Fruit fly (Drosophila melanogaster) whole organism, prepupa: Measurements from ENCODE around the gene Ir7e.

ENCODE experiments used
- Blimp-1 ChIP-seq: fragments of 200-800 bp; sonication (Bioruptor generic); optimal IDR thresholded peaks from 3 replicates; lab custom pipeline; 2017; ENCODE audit warnings: missing biosample characterization, missing genetic modification characterization, mild to moderate bottlenecking, moderate library complexity, missing genetic modification reagents
- CG10631 ChIP-seq: fragments of 200-800 bp; sonication (Bioruptor generic); optimal IDR thresholded peaks from 2 replicates; lab custom pipeline; 2016; ENCODE audit warnings: missing biosample characterization, missing genetic modification characterization
- CG10669 ChIP-seq: fragments of 200-800 bp; sonication (Bioruptor generic); optimal IDR thresholded peaks from 3 replicates; lab custom pipeline; 2018; ENCODE audit warnings: missing biosample characterization, mild to moderate bottlenecking, missing genetic modification characterization, moderate library complexity
- CG11294 ChIP-seq: fragments of 200-800 bp; sonication (Bioruptor generic); IDR thresholded peaks from 2 replicates; pipeline ENCODE4 v1.3.6; 2022; ENCODE audit warnings: missing biosample characterization, missing genetic modification characterization
- CG11902 ChIP-seq: fragments of 200-800 bp; sonication (Bioruptor generic); optimal IDR thresholded peaks from 3 replicates; lab custom pipeline; 2016; ENCODE audit warnings: missing biosample characterization, missing genetic modification characterization
- CG1621 ChIP-seq: fragments of 200-800 bp; sonication (Bioruptor generic); optimal IDR thresholded peaks from 3 replicates; lab custom pipeline; 2018; ENCODE audit warnings: missing biosample characterization, mild to moderate bottlenecking, missing genetic modification characterization
- CG16779 ChIP-seq: fragments of 200-800 bp; sonication (Bioruptor generic); optimal IDR thresholded peaks from 3 replicates; lab custom pipeline; 2017; ENCODE audit warnings: missing biosample characterization, mild to moderate bottlenecking, missing genetic modification characterization
- CG3032 ChIP-seq: fragments of 200-800 bp; optimal IDR thresholded peaks from 2 replicates; lab custom pipeline; 2019; ENCODE audit warnings: missing biosample characterization, mild to moderate bottlenecking, missing genetic modification characterization, moderate library complexity
- CG31627 ChIP-seq: fragments of 200-800 bp; sonication (Bioruptor generic); optimal IDR thresholded peaks from 3 replicates; lab custom pipeline; 2016; ENCODE audit warnings: missing biosample characterization, missing genetic modification characterization
- CG32006 ChIP-seq: fragments of 200-800 bp; sonication (Bioruptor generic); optimal IDR thresholded peaks from 3 replicates; lab custom pipeline; 2017; ENCODE audit warnings: missing biosample characterization, mild to moderate bottlenecking, missing genetic modification characterization
- CG4318 ChIP-seq: fragments of 200-800 bp; sonication (Bioruptor generic); optimal IDR thresholded peaks from 3 replicates; lab custom pipeline; 2017; ENCODE audit warnings: missing biosample characterization, mild to moderate bottlenecking, missing genetic modification characterization
- CG6276 ChIP-seq: fragments of 200-800 bp; sonication (Bioruptor generic); optimal IDR thresholded peaks from 2 replicates; lab custom pipeline; 2017; ENCODE audit warnings: missing biosample characterization, mild to moderate bottlenecking, missing genetic modification characterization
- CG6808 ChIP-seq: fragments of 200-800 bp; sonication (Bioruptor generic); optimal IDR thresholded peaks from 3 replicates; lab custom pipeline; 2017; ENCODE audit warnings: missing biosample characterization, missing genetic modification characterization, mild to moderate bottlenecking, moderate library complexity, missing genetic modification reagents
- CG6854 ChIP-seq: fragments of 200-800 bp; sonication (Bioruptor generic); optimal IDR thresholded peaks from 2 replicates; lab custom pipeline; 2017; ENCODE audit warnings: missing biosample characterization, mild to moderate bottlenecking, missing genetic modification characterization
- CG7368 ChIP-seq: fragments of 200-800 bp; sonication (Bioruptor generic); optimal IDR thresholded peaks from 3 replicates; lab custom pipeline; 2016; ENCODE audit warnings: missing biosample characterization, missing genetic modification characterization
- CG8119 ChIP-seq: fragments of 200-800 bp; sonication (Bioruptor generic); IDR thresholded peaks from 3 replicates; pipeline ENCODE4 v1.3.6; 2022; ENCODE audit warnings: missing biosample characterization, missing genetic modification characterization
- CG8319 ChIP-seq: fragments of 200-800 bp; sonication (Bioruptor generic); optimal IDR thresholded peaks from 3 replicates; lab custom pipeline; 2016; ENCODE audit warnings: missing biosample characterization, missing genetic modification characterization
- CG9139 ChIP-seq: fragments of 200-800 bp; sonication (Bioruptor generic); optimal IDR thresholded peaks from 3 replicates; lab custom pipeline; 2017; ENCODE audit warnings: missing biosample characterization, mild to moderate bottlenecking, missing genetic modification characterization
- Eip75B ChIP-seq: fragments of 200-800 bp; sonication (Bioruptor generic); optimal IDR thresholded peaks from 3 replicates; lab custom pipeline; 2016; ENCODE audit warnings: missing biosample characterization, missing genetic modification characterization
- Eip78C ChIP-seq: fragments of 200-800 bp; sonication (Bioruptor generic); peaks from one replicate; lab custom pipeline; 2016; ENCODE audit warnings: missing biosample characterization, missing genetic modification characterization
- Eip93F ChIP-seq: fragments of 200-800 bp; sonication (Bioruptor generic); optimal IDR thresholded peaks from 2 replicates; lab custom pipeline; 2016; ENCODE audit warnings: missing biosample characterization, mild to moderate bottlenecking, missing genetic modification characterization
- Ets21C ChIP-seq: fragments of 200-800 bp; sonication (Bioruptor generic); optimal IDR thresholded peaks from 3 replicates; lab custom pipeline; 2016; ENCODE audit warnings: missing biosample characterization, missing genetic modification characterization
- Gug ChIP-seq: fragments of 200-800 bp; sonication (Bioruptor generic); IDR thresholded peaks from 2 replicates; pipeline ENCODE4 v1.3.6; 2022; ENCODE audit warnings: missing biosample characterization, missing genetic modification characterization
- Hr4 ChIP-seq: fragments of 200-800 bp; sonication (Bioruptor generic); optimal IDR thresholded peaks from 3 replicates; lab custom pipeline; 2016; ENCODE audit warnings: missing biosample characterization, missing genetic modification characterization
- Smox ChIP-seq: fragments of 200-800 bp; sonication (Bioruptor generic); optimal IDR thresholded peaks from 3 replicates; lab custom pipeline; 2016; ENCODE audit warnings: missing biosample characterization, missing genetic modification characterization
- Sox102F ChIP-seq: fragments of 200-800 bp; sonication (Bioruptor generic); optimal IDR thresholded peaks from 2 replicates; lab custom pipeline; 2016; ENCODE audit warnings: missing biosample characterization, mild to moderate bottlenecking, missing genetic modification characterization
- Sox15 ChIP-seq: fragments of 200-800 bp; sonication (Bioruptor generic); optimal IDR thresholded peaks from 3 replicates; lab custom pipeline; 2016; ENCODE audit warnings: missing biosample characterization, missing genetic modification characterization
- achi ChIP-seq: fragments of 200-800 bp; sonication (Bioruptor generic); optimal IDR thresholded peaks from 3 replicates; lab custom pipeline; 2016; ENCODE audit warnings: missing biosample characterization, missing genetic modification characterization
- acj6 ChIP-seq: fragments of 200-800 bp; sonication (Bioruptor generic); optimal IDR thresholded peaks from 3 replicates; lab custom pipeline; 2016; ENCODE audit warnings: missing biosample characterization, missing genetic modification characterization
- cyc ChIP-seq: fragments of 200-800 bp; sonication (Bioruptor generic); optimal IDR thresholded peaks from 3 replicates; lab custom pipeline; 2016; ENCODE audit warnings: missing biosample characterization, missing genetic modification characterization
- dsx ChIP-seq: fragments of 200-800 bp; optimal IDR thresholded peaks from 3 replicates; lab custom pipeline; 2019; ENCODE audit warnings: missing biosample characterization, mild to moderate bottlenecking, missing genetic modification characterization, moderate library complexity; ENCODE audit not compliant: poor library complexity, severe bottlenecking
- esn ChIP-seq: fragments of 200-800 bp; sonication (Bioruptor generic); optimal IDR thresholded peaks from 2 replicates; lab custom pipeline; 2016; ENCODE audit warnings: missing biosample characterization, mild to moderate bottlenecking, missing genetic modification characterization, moderate library complexity
- fd59A ChIP-seq: fragments of 200-800 bp; sonication (Bioruptor generic); optimal IDR thresholded peaks from 2 replicates; lab custom pipeline; 2017; ENCODE audit warnings: missing biosample characterization, mild to moderate bottlenecking, missing genetic modification characterization, missing genetic modification reagents
- fkh ChIP-seq: fragments of 200-800 bp; sonication (Bioruptor generic); optimal IDR thresholded peaks from 3 replicates; lab custom pipeline; 2017; ENCODE audit warnings: missing biosample characterization, mild to moderate bottlenecking, missing genetic modification characterization, moderate library complexity
- net ChIP-seq: fragments of 200-800 bp; sonication (Bioruptor generic); optimal IDR thresholded peaks from 3 replicates; lab custom pipeline; 2016; ENCODE audit warnings: missing biosample characterization, missing genetic modification characterization
- pdm3 ChIP-seq: fragments of 200-800 bp; sonication (Bioruptor generic); optimal IDR thresholded peaks from 3 replicates; lab custom pipeline; 2016; ENCODE audit warnings: missing biosample characterization, missing genetic modification characterization
- salr ChIP-seq, 2 experiments: fragments of 200-800 bp; sonication (Bioruptor generic); optimal IDR thresholded peaks; 3 replicates each; lab custom pipeline; 2016 to 2018; ENCODE audit warnings: missing biosample characterization in 2 of 2, missing genetic modification characterization in 2 of 2, mild to moderate bottlenecking in 1 of 2
- ss ChIP-seq, 2 experiments: fragments of 200-800 bp; sonication (Bioruptor generic); optimal IDR thresholded peaks; 2 replicates in 1 of 2; 3 replicates in 1 of 2; lab custom pipeline; 2017 to 2018; ENCODE audit warnings: mild to moderate bottlenecking in 2 of 2, missing biosample characterization in 2 of 2, missing genetic modification characterization in 2 of 2, moderate library complexity in 1 of 2
- svp ChIP-seq: fragments of 200-800 bp; sonication (Bioruptor generic); peaks from one replicate; lab custom pipeline; 2016; ENCODE audit warnings: missing biosample characterization, missing genetic modification characterization
- topi ChIP-seq: fragments of 200-800 bp; sonication (Bioruptor generic); optimal IDR thresholded peaks from 3 replicates; lab custom pipeline; 2016; ENCODE audit warnings: missing biosample characterization, missing genetic modification characterization
- vri ChIP-seq: fragments of 200-800 bp; sonication (Bioruptor generic); optimal IDR thresholded peaks from 3 replicates; lab custom pipeline; 2016; ENCODE audit warnings: missing biosample characterization, mild to moderate bottlenecking, missing genetic modification characterization

Ir7e gene

dm6 chrX:7911983-7912630, 30.6 kb upstream of the Ir7e start, which contains the start of gene snz:
snz (plus strand) TSS chrX:7912089.
- TF ChIP-seq Sox15 (GFP tag; lab: Kevin White, UChicago) (no peak), CG10631 (no peak), CG32006 (GFP tag; lab: Kevin White, UChicago) (no peak), CG9139 (GFP tag; lab: Kevin White, UChicago) (peak; percentile 20), CG11294 (GFP tag; lab: Robert Waterston, UW) (no peak), Eip93F (no peak), dsx (GFP tag; lab: Kevin White, UChicago) (no peak), vri (peak; percentile 0), achi (GFP tag; lab: Kevin White, UChicago) (peak; percentile 28), CG6276 (GFP tag; lab: Kevin White, UChicago) (no peak), pdm3 (GFP tag; lab: Kevin White, UChicago) (no peak), svp (peak; percentile 61), esn (GFP tag; lab: Kevin White, UChicago) (peak; percentile 10), Blimp-1 (GFP tag; lab: Kevin White, UChicago) (no peak), Hr4 (GFP tag; lab: Kevin White, UChicago) (no peak), CG8119 (GFP tag; lab: Robert Waterston, UW) (no peak), Gug (no peak), CG31627 (GFP tag; lab: Kevin White, UChicago) (no peak), ss (GFP tag; optimal IDR thresholded peaks at IDR 0.05; lab: Kevin White, UChicago) (peak in 1 of 2 experiments; percentile 17), Eip78C (GFP tag; lab: Kevin White, UChicago) (peak; percentile 30), CG6854 (GFP tag; lab: Kevin White, UChicago) (no peak), fkh (GFP tag; lab: Kevin White, UChicago) (no peak), topi (GFP tag; lab: Kevin White, UChicago) (no peak), Eip75B (GFP tag; lab: Kevin White, UChicago) (no peak)

DNA sequence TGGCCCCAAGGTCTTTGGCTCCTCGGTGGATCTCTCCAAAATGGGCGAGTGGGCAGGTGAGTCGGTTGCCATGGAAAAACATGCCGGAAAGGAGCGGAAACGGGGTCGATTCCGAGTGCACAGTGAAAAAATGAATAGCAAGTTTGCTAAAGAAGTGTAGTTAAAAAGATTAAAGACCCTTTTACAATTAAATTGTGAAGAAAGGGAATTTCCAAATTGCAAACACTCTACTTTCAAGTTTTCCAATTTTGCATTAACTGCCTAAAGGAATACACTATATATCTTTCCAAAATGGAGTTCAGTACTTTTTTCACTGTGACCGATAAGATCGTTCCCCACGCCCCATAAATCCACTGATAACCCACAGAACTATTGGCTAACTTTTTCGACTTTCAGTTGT, 28.0 kb upstream of the Ir7e start:
- TF ChIP-seq Eip78C (GFP tag; lab: Kevin White, UChicago) (peak; percentile 23), vri (no peak)

dm6 chrX:7909069-7909389, 27.6 kb upstream of the Ir7e start:
- no peak for TF ChIP-seq ss (GFP tag; optimal IDR thresholded peaks at IDR 0.05; lab: Kevin White, UChicago)
- TF ChIP-seq vri = peak; percentile 88
- no peak for TF ChIP-seq CG11902 (GFP tag; lab: Kevin White, UChicago)

- TF ChIP-seq Sox102F (GFP tag; lab: Kevin White, UChicago) (peak; percentile 83), Eip93F (peak; percentile 17), Eip75B (GFP tag; lab: Kevin White, UChicago) (peak; percentile 84), salr (GFP tag; optimal IDR thresholded peaks at IDR 0.05; lab: Kevin White, UChicago) (peak; percentile 57 to 64), achi (GFP tag; lab: Kevin White, UChicago) (peak; percentile 75), Eip78C (GFP tag; lab: Kevin White, UChicago) (peak; percentile 96), cyc (GFP tag; lab: Kevin White, UChicago) (peak; percentile 79), CG3032 (tag; lab: Kevin White, UChicago) (peak; percentile 70), CG6276 (GFP tag; lab: Kevin White, UChicago) (peak; percentile 81), net (GFP tag; lab: Kevin White, UChicago) (peak; percentile 74), CG4318 (GFP tag; lab: Kevin White, UChicago) (peak; percentile 61), Ets21C (GFP tag; lab: Kevin White, UChicago) (peak; percentile 70), CG9139 (GFP tag; lab: Kevin White, UChicago) (peak; percentile 60), topi (GFP tag; lab: Kevin White, UChicago) (peak; percentile 83), Smox (GFP tag; lab: Kevin White, UChicago) (no peak), Gug (peak; percentile 81), dsx (GFP tag; lab: Kevin White, UChicago) (peak; percentile 75), CG1621 (tag; lab: Kevin White, UChicago) (peak; percentile 76), CG7368 (GFP tag; lab: Kevin White, UChicago) (peak; percentile 66), CG8319 (GFP tag; lab: Kevin White, UChicago) (peak; percentile 53), CG16779 (tag; lab: Kevin White, UChicago) (peak; percentile 54), fd59A (GFP tag; lab: Kevin White, UChicago) (peak; percentile 65), CG6808 (GFP tag; lab: Kevin White, UChicago) (peak; percentile 74), acj6 (GFP tag; lab: Kevin White, UChicago) (peak; percentile 75), CG11294 (GFP tag; lab: Robert Waterston, UW) (peak; percentile 75), CG10631 (peak; percentile 76), esn (GFP tag; lab: Kevin White, UChicago) (peak; percentile 77), CG10669 (GFP tag; lab: Kevin White, UChicago) (peak; percentile 75)
Observed at dm6 chrX:7908239-7909068, 27.0 kb upstream of the Ir7e start, which contains the start of the genes dpr14 and spidey. dpr14 (minus strand) TSS chrX:7908286. spidey (plus strand) TSS chrX:7908931.
